Fruit fly (Drosophila melanogaster) whole organism, wandering third instar larva: ENCODE data around the gene Cdk12.
A peak's percentile ranks its signal among the peaks of the same experiment; 100 is the strongest.

ENCODE experiments used
- Abd-B ChIP-seq: fragments of >200 bp; optimal IDR thresholded peaks from 2 replicates; lab custom pipeline; 2017; ENCODE audit warnings: missing biosample characterization, missing genetic modification characterization
- CG32264 ChIP-seq: fragments of 200-800 bp; sonication (Bioruptor generic); optimal IDR thresholded peaks from 2 replicates; lab custom pipeline; 2016; ENCODE audit warnings: missing biosample characterization, missing genetic modification characterization
- CG9705 ChIP-seq: fragments of 200-800 bp; sonication (Bioruptor generic); optimal IDR thresholded peaks from 2 replicates; lab custom pipeline; 2018; ENCODE audit warnings: missing biosample characterization, mild to moderate bottlenecking, missing genetic modification characterization
- CrebA ChIP-seq: fragments of 200-800 bp; sonication (Bioruptor generic); optimal IDR thresholded peaks from 2 replicates; lab custom pipeline; 2016; ENCODE audit warnings: missing biosample characterization, mild to moderate bottlenecking, missing genetic modification characterization, borderline replicate concordance
- Dfd ChIP-seq: fragments of >200 bp; optimal IDR thresholded peaks from 2 replicates; lab custom pipeline; 2017; ENCODE audit warnings: missing biosample characterization, missing genetic modification characterization
- HLH106 ChIP-seq: fragments of 200-800 bp; optimal IDR thresholded peaks from 3 replicates; lab custom pipeline; 2019; ENCODE audit warnings: missing biosample characterization, mild to moderate bottlenecking, missing genetic modification characterization, moderate library complexity
- Hnf4 ChIP-seq: fragments of 200-800 bp; sonication (Bioruptor generic); optimal IDR thresholded peaks from 2 replicates; lab custom pipeline; 2016; ENCODE audit warnings: missing biosample characterization, mild to moderate bottlenecking, missing genetic modification characterization
- Hr78 ChIP-seq: fragments of >200 bp; optimal IDR thresholded peaks from 2 replicates; lab custom pipeline; 2017; ENCODE audit warnings: missing biosample characterization, missing genetic modification characterization
- Hr83 ChIP-seq: fragments of 200-300 bp; sonication (Bioruptor generic); optimal IDR thresholded peaks from 2 replicates; lab custom pipeline; 2016; ENCODE audit warnings: missing biosample characterization, mild to moderate bottlenecking, missing genetic modification characterization, moderate library complexity; ENCODE audit not compliant: poor library complexity, severe bottlenecking
- Jra ChIP-seq: sonication (Bioruptor generic); optimal IDR thresholded peaks from 2 replicates; lab custom pipeline; 2016; ENCODE audit warnings: missing biosample characterization, missing genetic modification characterization
- Mio ChIP-seq: sonication (Bioruptor generic); optimal IDR thresholded peaks from 2 replicates; lab custom pipeline; 2016; ENCODE audit warnings: missing biosample characterization, missing genetic modification characterization
- Myc ChIP-seq: fragments of >200 bp; optimal IDR thresholded peaks from 2 replicates; lab custom pipeline; 2017
- OdsH ChIP-seq: fragments of 200-800 bp; sonication (Bioruptor generic); optimal IDR thresholded peaks from 2 replicates; lab custom pipeline; 2016; ENCODE audit warnings: missing biosample characterization, mild to moderate bottlenecking, missing genetic modification characterization
- Rel ChIP-seq, 2 experiments: fragments of 200-800 bp; sonication (Bioruptor generic) in 1 of 2; optimal IDR thresholded peaks; 2 replicates in 1 of 2; 3 replicates in 1 of 2; lab custom pipeline; 2016 to 2019; ENCODE audit warnings: mild to moderate bottlenecking in 2 of 2, missing biosample characterization in 2 of 2, missing genetic modification characterization in 2 of 2, moderate library complexity in 1 of 2
- Sp1 ChIP-seq: fragments of 200-800 bp; sonication (Bioruptor generic); optimal IDR thresholded peaks from 3 replicates; lab custom pipeline; 2019; ENCODE audit warnings: missing biosample characterization, mild to moderate bottlenecking, missing genetic modification characterization, moderate library complexity
- Vsx2 ChIP-seq: fragments of 200-300, 225-300 bp; sonication (Bioruptor generic); optimal IDR thresholded peaks from 2 replicates; lab custom pipeline; 2018; ENCODE audit warnings: missing biosample characterization, missing genetic modification characterization; ENCODE audit not compliant: partially characterized antibody
- br ChIP-seq: fragments of 200-800 bp; sonication (Bioruptor generic); optimal IDR thresholded peaks from 2 replicates; lab custom pipeline; 2016; ENCODE audit warnings: missing biosample characterization, missing genetic modification characterization
- brk ChIP-seq: fragments of 200-800 bp; sonication (Bioruptor generic); optimal IDR thresholded peaks from 2 replicates; lab custom pipeline; 2016; ENCODE audit warnings: missing biosample characterization, mild to moderate bottlenecking, missing genetic modification characterization
- dsf ChIP-seq: sonication (Bioruptor generic); optimal IDR thresholded peaks from 2 replicates; lab custom pipeline; 2016; ENCODE audit warnings: missing biosample characterization, missing genetic modification characterization, borderline replicate concordance
- ey ChIP-seq: fragments of 200-800 bp; sonication (Bioruptor generic); optimal IDR thresholded peaks from 2 replicates; lab custom pipeline; 2016; ENCODE audit warnings: missing biosample characterization, missing genetic modification characterization
- foxo ChIP-seq, 2 experiments: fragments of 200-800 bp; sonication (Bioruptor generic); optimal IDR thresholded peaks; 2 replicates in 1 of 2; 3 replicates in 1 of 2; lab custom pipeline; 2016 to 2017; ENCODE audit warnings: missing biosample characterization in 2 of 2, missing genetic modification characterization in 2 of 2
- h ChIP-seq: fragments of 200-800 bp; sonication (Bioruptor generic); optimal IDR thresholded peaks from 3 replicates; lab custom pipeline; 2016; ENCODE audit warnings: missing biosample characterization, mild to moderate bottlenecking, missing genetic modification characterization
- jim ChIP-seq: fragments of 175-275, 200-325 bp; sonication (Bioruptor generic); optimal IDR thresholded peaks from 2 replicates; lab custom pipeline; 2016; ENCODE audit warnings: missing biosample characterization, mild to moderate bottlenecking, missing genetic modification characterization
- pan ChIP-seq: fragments of >200 bp; optimal IDR thresholded peaks from 2 replicates; lab custom pipeline; 2017
- psq ChIP-seq: fragments of 200-800 bp; sonication (Bioruptor generic); optimal IDR thresholded peaks from 3 replicates; lab custom pipeline; 2017; ENCODE audit warnings: missing biosample characterization, mild to moderate bottlenecking, missing genetic modification characterization, moderate library complexity
- rgr ChIP-seq: fragments of 200-800 bp; sonication (Bioruptor generic); optimal IDR thresholded peaks from 3 replicates; lab custom pipeline; 2016; ENCODE audit warnings: missing biosample characterization, mild to moderate bottlenecking, missing genetic modification characterization
- sage ChIP-seq: fragments of 200-800 bp; sonication (Bioruptor generic); optimal IDR thresholded peaks from 2 replicates; lab custom pipeline; 2016; ENCODE audit warnings: missing biosample characterization, mild to moderate bottlenecking, missing genetic modification characterization
- sv ChIP-seq: fragments of 200-800 bp; sonication (Bioruptor generic); optimal IDR thresholded peaks from 3 replicates; lab custom pipeline; 2016; ENCODE audit warnings: missing biosample characterization, missing genetic modification characterization
- tai ChIP-seq: sonication (Bioruptor generic); optimal IDR thresholded peaks from 2 replicates; lab custom pipeline; 2016; ENCODE audit warnings: missing biosample characterization, missing genetic modification characterization
- usp ChIP-seq: fragments of >200 bp; optimal IDR thresholded peaks from 2 replicates; lab custom pipeline; 2017; ENCODE audit warnings: missing biosample characterization, missing genetic modification characterization
- woc ChIP-seq: sonication (Bioruptor generic); optimal IDR thresholded peaks from 2 replicates; lab custom pipeline; 2016; ENCODE audit warnings: missing biosample characterization, mild to moderate bottlenecking, missing genetic modification characterization

Gene Cdk12

DNA sequence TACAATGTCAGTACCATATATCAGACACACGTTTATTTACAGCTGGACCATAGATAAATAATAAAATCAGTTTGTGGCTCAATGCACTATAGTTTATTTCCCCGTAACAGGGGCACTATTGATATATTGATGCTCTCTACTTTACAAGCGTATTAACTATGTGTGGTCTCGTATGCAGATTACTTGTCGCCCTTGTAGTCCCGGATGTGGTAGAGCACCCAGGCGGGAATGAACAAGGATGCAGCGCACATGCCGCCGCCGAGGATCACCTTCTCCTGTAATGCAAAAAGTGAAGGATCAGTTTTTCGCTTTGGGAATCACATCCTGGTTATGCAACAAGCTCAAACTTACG is 22.8 kb downstream of the Cdk12 start:
- TF ChIP-seq tai (GFP tag; lab: Kevin White, UChicago) (no peak), Hr78 (no peak), usp (no peak), Abd-B (GFP tag; lab: Kevin White, UChicago) (no peak), woc (GFP tag; lab: Kevin White, UChicago) (no peak), Dfd (GFP tag; lab: Kevin White, UChicago) (no peak), Vsx2 (GFP tag; lab: Kevin White, UChicago) (no peak), h (GFP tag; lab: Kevin White, UChicago) (no peak), rgr (no peak), sv (no peak), CG9705 (GFP tag; lab: Kevin White, UChicago) (no peak), OdsH (no peak), br (no peak), Mio (GFP tag; lab: Kevin White, UChicago) (no peak), foxo (GFP tag; optimal IDR thresholded peaks at IDR 0.05; lab: Kevin White, UChicago) (no peak)

DNA sequence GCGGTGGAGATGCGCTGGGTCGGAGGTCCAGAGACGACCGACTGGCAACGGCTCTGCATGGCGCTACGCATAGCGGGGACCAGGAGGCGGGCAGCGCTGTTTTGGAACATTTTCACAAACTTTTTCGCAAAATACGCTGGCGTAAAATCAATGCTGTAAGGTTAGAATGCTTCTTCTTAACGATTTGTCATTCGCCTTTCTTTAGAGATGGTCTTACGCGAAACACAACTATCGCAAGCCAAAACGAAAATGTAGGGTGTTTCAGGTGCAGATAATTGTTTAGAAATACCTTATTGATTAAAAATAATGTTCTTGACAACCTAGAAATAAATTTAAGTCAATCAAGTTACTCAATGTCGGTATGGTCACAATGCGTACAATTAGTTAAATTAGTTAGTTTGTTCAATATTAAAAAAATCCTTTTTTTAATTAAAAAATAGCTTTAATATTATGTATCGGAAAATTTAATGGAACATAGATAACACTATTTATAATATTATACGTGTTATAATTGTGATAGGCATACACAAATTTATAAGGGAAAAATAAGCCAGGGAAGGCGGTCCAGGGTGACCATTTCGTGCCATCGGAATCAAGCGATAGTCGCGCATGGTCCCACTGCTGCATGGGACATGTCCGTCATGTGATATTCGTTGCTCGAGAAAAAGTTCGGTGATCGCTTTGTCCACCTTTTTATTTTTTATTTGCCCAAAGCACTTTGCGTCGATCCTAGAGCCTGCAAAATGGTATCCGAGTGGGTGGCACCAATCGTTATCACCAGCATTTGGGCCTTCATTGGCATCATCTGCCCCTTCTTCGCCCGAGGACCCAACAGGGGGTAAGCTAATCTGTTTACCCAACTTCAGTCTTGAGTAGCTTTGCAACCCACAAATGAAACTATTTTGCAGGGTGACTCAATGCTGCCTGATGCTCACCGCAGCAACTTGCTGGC is 23.4 kb downstream of the Cdk12 start, which contains the start of the genes COX8 and VhaM9.7-b:
TSS of gene COX8 (minus strand) at position 203 of the 952 bp plus-strand sequence.
TSS of gene VhaM9.7-b (plus strand) at position 618 of the 952 bp plus-strand sequence.
- TF ChIP-seq br (no peak), ey (GFP tag; lab: Kevin White, UChicago) (peak; percentile 48), CG9705 (GFP tag; lab: Kevin White, UChicago) (peak; percentile 63), dsf (GFP tag; lab: Kevin White, UChicago) (peak; percentile 69), brk (GFP tag; lab: Kevin White, UChicago) (peak; percentile 71), sv (peak; percentile 36), Jra (no peak), CG32264 (GFP tag; lab: Kevin White, UChicago) (no peak), Myc (lab: Kevin White, UChicago) (peak; percentile 11), Hnf4 (peak; percentile 56), Rel (GFP tag; optimal IDR thresholded peaks at IDR 0.05; lab: Kevin White, UChicago) (no peak), Rel (tag; optimal IDR thresholded peaks at IDR 0.05; lab: Kevin White, UChicago) (peak; percentile 86), woc (GFP tag; lab: Kevin White, UChicago) (peak; percentile 86), psq (peak; percentile 17), Hr83 (GFP tag; lab: Kevin White, UChicago) (peak; percentile 83)

DNA sequence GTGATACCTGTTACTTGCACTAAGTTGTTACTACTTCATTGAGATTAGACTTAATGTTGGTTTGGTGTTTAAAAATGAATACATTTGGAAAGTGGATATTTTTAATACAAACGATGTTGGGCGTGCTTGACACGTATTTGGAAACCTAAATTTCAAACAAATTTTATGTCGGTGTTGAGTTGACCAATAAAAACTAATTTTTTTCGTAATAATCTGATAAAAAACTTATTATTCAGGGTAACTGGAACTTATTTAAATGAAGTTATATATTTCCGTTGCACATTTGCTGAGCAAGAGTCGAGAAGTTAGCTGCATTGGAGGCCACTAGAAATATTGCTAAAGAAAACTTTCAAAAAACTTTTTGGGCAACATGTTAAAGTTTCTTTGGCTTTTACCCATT is 26.0 kb downstream of the Cdk12 start, which contains the start of gene CG33290:
TSS of gene CG33290 (plus strand) at position 301 of the 400 bp plus-strand sequence.
- TF ChIP-seq Hr78 (no peak), Sp1 (GFP tag; lab: Kevin White, UChicago) (no peak), Abd-B (GFP tag; lab: Kevin White, UChicago) (no peak), jim (GFP tag; lab: Kevin White, UChicago) (no peak), pan (lab: Kevin White, UChicago) (no peak)

DNA sequence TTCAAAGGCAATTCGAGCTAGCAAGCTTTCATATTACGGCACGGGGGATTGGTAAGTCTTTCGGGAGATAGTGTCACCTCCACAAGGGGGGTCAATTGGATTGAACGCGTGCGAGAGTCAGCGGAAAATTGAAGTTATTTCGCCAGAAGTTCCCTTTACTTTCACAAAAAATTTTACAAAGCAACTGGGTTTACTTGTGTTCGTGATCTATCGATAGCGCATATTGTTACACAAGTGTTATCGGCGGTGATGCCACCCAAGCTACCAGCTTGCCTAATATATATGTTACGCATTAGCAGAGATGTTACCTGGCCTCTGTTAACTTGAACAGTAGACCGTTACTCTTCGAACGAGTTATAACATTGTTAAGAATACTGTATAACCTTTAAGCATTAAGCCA is 38.6 kb downstream of the Cdk12 start, which contains the start of gene Wnk:
TSS of gene Wnk (minus strand) at position 177 of the 400 bp plus-strand sequence.
- TF ChIP-seq foxo (GFP tag; optimal IDR thresholded peaks at IDR 0.05; lab: Kevin White, UChicago) (no peak), sage (GFP tag; lab: Kevin White, UChicago) (no peak), tai (GFP tag; lab: Kevin White, UChicago) (no peak), woc (GFP tag; lab: Kevin White, UChicago) (no peak), CG32264 (GFP tag; lab: Kevin White, UChicago) (no peak), HLH106 (tag; lab: Kevin White, UChicago) (no peak), sv (no peak), CrebA (no peak), Mio (GFP tag; lab: Kevin White, UChicago) (no peak), Hr78 (no peak), Hr83 (GFP tag; lab: Kevin White, UChicago) (no peak), h (GFP tag; lab: Kevin White, UChicago) (no peak), OdsH (no peak), dsf (GFP tag; lab: Kevin White, UChicago) (no peak), brk (GFP tag; lab: Kevin White, UChicago) (no peak), pan (lab: Kevin White, UChicago) (no peak)
- TF ChIP-seq, all 38 proteins: peak for 0
